Worm (Caenorhabditis elegans): ENCODE results near the gene T13F3.4.

DNA sequence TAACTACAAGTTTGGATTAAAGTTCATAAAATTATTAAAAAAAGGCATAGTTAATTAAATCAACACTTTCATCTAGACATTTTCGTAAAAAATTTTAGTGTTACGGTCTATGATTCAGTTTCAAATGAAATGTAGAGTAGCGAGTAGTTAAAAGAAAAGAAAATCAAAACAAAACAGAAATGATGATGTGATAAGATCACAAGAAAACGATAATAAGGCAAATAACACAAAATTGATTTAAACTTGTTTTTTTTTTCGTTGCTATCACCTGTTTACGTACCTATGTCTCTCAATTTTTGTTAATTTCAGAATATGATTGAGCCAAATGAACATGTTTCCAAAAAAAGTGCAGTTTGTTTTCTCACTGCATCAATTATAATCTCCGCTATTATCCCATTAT, 36.5 kb downstream of the T13F3.4 start, which contains the start of the genes F21H7.2 and F21H7.12:
- no peak for TF ChIP-seq mdl-1 (tag; optimal IDR thresholded peaks at IDR 0.05)
- no peak for TF ChIP-seq zag-1 (tag; optimal IDR thresholded peaks at IDR 0.05)
- no peak for TF ChIP-seq ama-1 (optimal IDR thresholded peaks at IDR 0.05)
- no peak for TF ChIP-seq ceh-82 (tag; optimal IDR thresholded peaks at IDR 0.05)
- no peak for TF ChIP-seq tbx-2 (tag; optimal IDR thresholded peaks at IDR 0.05)
- TF ChIP-seq nhr-23 (tag; optimal IDR thresholded peaks at IDR 0.05) = no peak
- TF ChIP-seq lin-15B (tag; optimal IDR thresholded peaks at IDR 0.05) = no peak
- no peak for TF ChIP-seq unc-62 (GFP tag; optimal IDR thresholded peaks at IDR 0.05)

All from whole organism, L3 larva.